Worm (Caenorhabditis elegans) whole organism, late embryonic: ENCODE measurements around the gene R12A1.3.

ENCODE experiments used
- C08G9.2 ChIP-seq: sonication (generic microtip); optimal IDR thresholded peaks from 2 replicates; lab custom pipeline; 2016; ENCODE audit warnings: mild to moderate bottlenecking, missing genetic modification characterization, moderate library complexity, missing compliant biosample characterization
- F13H6.1 ChIP-seq: sonication (generic microtip); optimal IDR thresholded peaks from 2 replicates; lab custom pipeline; 2016; ENCODE audit warnings: missing genetic modification characterization, missing compliant biosample characterization
- K02D7.2 ChIP-seq: sonication (generic microtip); optimal IDR thresholded peaks from 2 replicates; lab custom pipeline; 2017; ENCODE audit warnings: mild to moderate bottlenecking, missing genetic modification characterization, missing compliant biosample characterization
- K09A11.1 ChIP-seq: sonication (generic microtip); optimal IDR thresholded peaks from 2 replicates; lab custom pipeline; 2017; ENCODE audit warnings: antibody characterized with exemption, mild to moderate bottlenecking, missing genetic modification characterization, missing compliant biosample characterization; ENCODE audit not compliant: insufficient read depth
- Y22D7AL.16 ChIP-seq: sonication (generic microtip); optimal IDR thresholded peaks from 2 replicates; lab custom pipeline; 2016; ENCODE audit warnings: missing genetic modification characterization, missing compliant biosample characterization
- ama-1 ChIP-seq: fragments of 150-350 bp; optimal IDR thresholded peaks from 2 replicates; lab custom pipeline; 2014
- ceh-14 ChIP-seq: sonication (generic microtip); optimal IDR thresholded peaks from 2 replicates; lab custom pipeline; 2016; ENCODE audit warnings: missing genotype, missing genetic modification characterization, missing compliant biosample characterization
- ceh-18 ChIP-seq: sonication (generic microtip); optimal IDR thresholded peaks from 2 replicates; lab custom pipeline; 2016; ENCODE audit warnings: missing genetic modification characterization, missing compliant biosample characterization
- ceh-2 ChIP-seq: sonication (generic microtip); optimal IDR thresholded peaks from 2 replicates; lab custom pipeline; 2016; ENCODE audit warnings: missing genotype, missing genetic modification characterization, missing compliant biosample characterization
- ceh-22 ChIP-seq: sonication (generic microtip); optimal IDR thresholded peaks from 2 replicates; lab custom pipeline; 2017; ENCODE audit warnings: missing biosample characterization, missing genetic modification characterization
- ceh-24 ChIP-seq: sonication (generic microtip); optimal IDR thresholded peaks from 2 replicates; lab custom pipeline; 2016; ENCODE audit warnings: mild to moderate bottlenecking, missing genetic modification characterization, missing compliant biosample characterization
- ceh-30 ChIP-seq: fragments of 150-350 bp; optimal IDR thresholded peaks from 2 replicates; lab custom pipeline; 2014; ENCODE audit warnings: missing biosample characterization, missing genetic modification characterization
- ceh-31 ChIP-seq: sonication (generic microtip); optimal IDR thresholded peaks from 2 replicates; lab custom pipeline; 2016; ENCODE audit warnings: missing genetic modification characterization, missing compliant biosample characterization
- ceh-34 ChIP-seq: sonication (generic microtip); optimal IDR thresholded peaks from 2 replicates; lab custom pipeline; 2016; ENCODE audit warnings: mild to moderate bottlenecking, missing genetic modification characterization, missing compliant biosample characterization
- ceh-45 ChIP-seq: fragments of 200-800 bp; sonication (Bioruptor generic); IDR thresholded peaks from 2 replicates; pipeline ENCODE4 v1.3.6; 2022; ENCODE audit warnings: missing genetic modification reagents, missing genetic modification characterization, missing compliant biosample characterization
- ceh-48 ChIP-seq: sonication (generic microtip); optimal IDR thresholded peaks from 2 replicates; lab custom pipeline; 2016; ENCODE audit warnings: missing genetic modification characterization, inconsistent platforms, missing compliant biosample characterization
- ceh-6 ChIP-seq: fragments of 200-800 bp; sonication (Bioruptor generic); optimal IDR thresholded peaks from 2 replicates; lab custom pipeline; 2018; ENCODE audit warnings: mild to moderate bottlenecking, missing genetic modification characterization, missing compliant biosample characterization
- ceh-9 ChIP-seq: sonication (generic microtip); optimal IDR thresholded peaks from 2 replicates; lab custom pipeline; 2016; ENCODE audit warnings: mild to moderate bottlenecking, missing genetic modification characterization, inconsistent platforms, missing compliant biosample characterization
- dmd-4 ChIP-seq: sonication (generic microtip); optimal IDR thresholded peaks from 2 replicates; lab custom pipeline; 2016; ENCODE audit warnings: borderline replicate concordance, missing genetic modification characterization, missing compliant biosample characterization
- elt-2 ChIP-seq: sonication (generic microtip); optimal IDR thresholded peaks from 2 replicates; lab custom pipeline; 2016; ENCODE audit warnings: missing genetic modification reagents, missing genetic modification characterization, missing compliant biosample characterization
- fax-1 ChIP-seq: sonication (generic microtip); optimal IDR thresholded peaks from 2 replicates; lab custom pipeline; 2016; ENCODE audit warnings: missing genotype, missing genetic modification characterization, missing compliant biosample characterization
- fkh-10 ChIP-seq: fragments of 150-350 bp; optimal IDR thresholded peaks from 2 replicates; lab custom pipeline; 2014; ENCODE audit warnings: missing biosample characterization, missing genetic modification reagents, missing genetic modification characterization
- fkh-6 ChIP-seq: sonication (generic microtip); optimal IDR thresholded peaks from 2 replicates; lab custom pipeline; 2016; ENCODE audit warnings: missing genetic modification characterization, missing compliant biosample characterization
- hlh-6 ChIP-seq: sonication (generic microtip); optimal IDR thresholded peaks from 2 replicates; lab custom pipeline; 2016; ENCODE audit warnings: missing genotype, missing genetic modification characterization, missing compliant biosample characterization
- hlh-8 ChIP-seq: sonication (generic microtip); optimal IDR thresholded peaks from 2 replicates; lab custom pipeline; 2016; ENCODE audit warnings: missing genotype, missing genetic modification characterization, missing compliant biosample characterization
- lin-11 ChIP-seq: fragments of 200-800 bp; sonication (Bioruptor generic); optimal IDR thresholded peaks from 2 replicates; lab custom pipeline; 2018; ENCODE audit warnings: mild to moderate bottlenecking, missing genetic modification characterization, missing compliant biosample characterization
- madf-2 ChIP-seq: sonication (generic microtip); optimal IDR thresholded peaks from 2 replicates; lab custom pipeline; 2017; ENCODE audit warnings: missing genetic modification characterization, missing compliant biosample characterization
- nfya-1 ChIP-seq: sonication (generic microtip); optimal IDR thresholded peaks from 2 replicates; lab custom pipeline; 2017; ENCODE audit warnings: missing genetic modification characterization, mild to moderate bottlenecking, missing compliant biosample characterization, antibody characterized with exemption, moderate library complexity
- nhr-11 ChIP-seq: fragments of 150-350 bp; optimal IDR thresholded peaks from 2 replicates; lab custom pipeline; 2014; ENCODE audit warnings: missing biosample characterization, missing genetic modification characterization
- nhr-232 ChIP-seq: sonication (generic microtip); optimal IDR thresholded peaks from 2 replicates; lab custom pipeline; 2016; ENCODE audit warnings: missing genetic modification characterization, missing compliant biosample characterization
- npax-4 ChIP-seq: sonication (generic microtip); optimal IDR thresholded peaks from 2 replicates; lab custom pipeline; 2016; ENCODE audit warnings: missing genetic modification characterization, missing compliant biosample characterization
- odd-2 ChIP-seq: sonication (generic microtip); optimal IDR thresholded peaks from 2 replicates; lab custom pipeline; 2017; ENCODE audit warnings: antibody characterized with exemption, mild to moderate bottlenecking, missing genetic modification characterization, missing compliant biosample characterization
- pag-3 ChIP-seq: sonication (generic microtip); optimal IDR thresholded peaks from 2 replicates; lab custom pipeline; 2016; ENCODE audit warnings: missing compliant biosample characterization, missing genetic modification characterization, borderline replicate concordance
- pqm-1 ChIP-seq: sonication (generic microtip); optimal IDR thresholded peaks from 2 replicates; lab custom pipeline; 2016; ENCODE audit warnings: missing genetic modification characterization, missing compliant biosample characterization
- ref-2 ChIP-seq: sonication (generic microtip); optimal IDR thresholded peaks from 2 replicates; lab custom pipeline; 2016; ENCODE audit warnings: missing genetic modification characterization, missing compliant biosample characterization
- rnt-1 ChIP-seq: sonication (generic microtip); optimal IDR thresholded peaks from 2 replicates; lab custom pipeline; 2016; ENCODE audit warnings: missing genetic modification characterization, missing compliant biosample characterization
- sox-2 ChIP-seq: fragments of 200-800 bp; sonication (Bioruptor generic); IDR thresholded peaks from 2 replicates; pipeline ENCODE4 v1.3.6; 2022; ENCODE audit warnings: missing genetic modification reagents, missing genetic modification characterization, missing compliant biosample characterization
- syd-9 ChIP-seq: sonication (generic microtip); optimal IDR thresholded peaks from 2 replicates; lab custom pipeline; 2016; ENCODE audit warnings: mild to moderate bottlenecking, missing genetic modification characterization, moderate library complexity, missing compliant biosample characterization
- tbx-2 ChIP-seq: sonication (generic microtip); optimal IDR thresholded peaks from 2 replicates; lab custom pipeline; 2016; ENCODE audit warnings: missing genetic modification characterization, missing compliant biosample characterization
- tbx-7 ChIP-seq: sonication (generic microtip); optimal IDR thresholded peaks from 2 replicates; lab custom pipeline; 2016; ENCODE audit warnings: missing genotype, missing genetic modification characterization, missing compliant biosample characterization
- ttx-3 ChIP-seq: sonication (generic microtip); optimal IDR thresholded peaks from 2 replicates; lab custom pipeline; 2016; ENCODE audit warnings: missing genetic modification reagents, missing genetic modification characterization, missing compliant biosample characterization
- unc-42 ChIP-seq: sonication (generic microtip); optimal IDR thresholded peaks from 2 replicates; lab custom pipeline; 2016; ENCODE audit warnings: missing genotype, missing genetic modification characterization, missing compliant biosample characterization

R12A1.3 gene

ce11 chrV:1390415-1390814 is 35.2 kb downstream of the R12A1.3 start:
- TF ChIP-seq unc-42 = no peak
- TF ChIP-seq C08G9.2 (tag; lab: Kevin White, UChicago) = no peak
- TF ChIP-seq ceh-30 = no peak

- TF ChIP-seq nhr-11 (no peak), ceh-30 (no peak), elt-2 (tag; lab: Kevin White, UChicago) (no peak), fkh-6 (no peak), K09A11.1 (no peak), fkh-10 (no peak), ceh-2 (tag; lab: Kevin White, UChicago) (no peak), madf-2 (no peak), Y22D7AL.16 (no peak), sox-2 (no peak)
Observed at ce11 chrV:1389838-1390237, 35.8 kb downstream of the R12A1.3 start.

ce11 chrV:1388247-1388646 is 37.3 kb downstream of the R12A1.3 start:
- peak; percentile 33 for TF ChIP-seq elt-2 (tag; lab: Kevin White, UChicago)
- TF ChIP-seq ceh-2 (tag; lab: Kevin White, UChicago) = no peak

DNA sequence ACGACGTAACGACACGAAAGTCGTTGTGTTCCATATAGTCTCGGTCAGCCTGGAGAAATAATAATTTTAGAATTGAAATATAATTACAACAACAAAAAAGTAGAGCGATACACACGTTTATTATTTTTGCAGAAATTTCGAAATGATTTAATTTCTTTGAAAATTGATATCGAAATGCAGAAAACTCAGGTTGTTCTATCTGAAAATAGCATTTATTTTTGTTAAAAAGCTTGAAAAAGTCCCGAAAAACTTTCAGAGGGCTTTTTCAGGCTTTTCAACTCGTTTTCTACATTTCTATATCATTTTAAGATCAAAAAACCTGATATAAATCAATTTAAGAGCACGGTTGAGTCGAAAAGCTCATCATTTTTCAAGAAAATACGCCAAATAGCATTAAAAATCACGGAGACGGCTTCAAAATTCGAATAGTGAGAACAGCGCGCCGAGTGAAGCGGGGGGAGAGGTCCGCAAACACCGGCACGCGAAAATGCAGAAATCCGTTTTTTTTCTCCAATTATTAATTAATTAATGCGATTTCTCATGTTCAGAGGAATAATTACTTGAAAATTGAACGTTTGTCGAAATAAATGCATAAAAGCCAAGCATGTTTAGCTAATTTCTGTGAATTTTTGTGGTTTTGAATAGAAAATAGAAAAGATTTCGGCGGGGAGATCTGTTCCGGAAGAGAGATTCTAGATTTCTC is 42.2 kb downstream of the R12A1.3 start, which contains the start of gene rga-4:
rga-4 (minus strand) TSS at position 51 of the 703 bp plus-strand sequence.
- no peak for TF ChIP-seq pqm-1 (tag; lab: Kevin White, UChicago)
- TF ChIP-seq ceh-48 = no peak
- no peak for TF ChIP-seq lin-11 (tag; lab: Kevin White, UChicago)
- TF ChIP-seq odd-2 = no peak
- TF ChIP-seq F13H6.1 = no peak
- no peak for TF ChIP-seq pag-3 (tag; lab: Kevin White, UChicago)
- no peak for TF ChIP-seq tbx-7 (tag; lab: Kevin White, UChicago)
- no peak for TF ChIP-seq nhr-232
- TF ChIP-seq ceh-22 (tag; lab: Kevin White, UChicago) = no peak
- TF ChIP-seq hlh-6 (tag; lab: Kevin White, UChicago) = no peak
- TF ChIP-seq ceh-34 (tag; lab: Kevin White, UChicago) = no peak
- TF ChIP-seq nfya-1 = peak; percentile 22
- peak; percentile 44 for TF ChIP-seq ttx-3 (tag; lab: Kevin White, UChicago)
- no peak for TF ChIP-seq ceh-6 (GFP tag; lab: Kevin White, UChicago)
- TF ChIP-seq unc-42 = peak; percentile 76
- TF ChIP-seq ceh-24 = no peak
- no peak for TF ChIP-seq ama-1 (lab: Kevin White, UChicago)
- no peak for TF ChIP-seq elt-2 (tag; lab: Kevin White, UChicago)
- no peak for TF ChIP-seq madf-2
- TF ChIP-seq ceh-9 (tag; lab: Kevin White, UChicago) = no peak
- peak; percentile 72 for TF ChIP-seq ceh-14 (tag; lab: Kevin White, UChicago)
- no peak for TF ChIP-seq Y22D7AL.16
- TF ChIP-seq ceh-31 = no peak
- TF ChIP-seq ceh-18 (tag; lab: Kevin White, UChicago) = no peak
- no peak for TF ChIP-seq tbx-2 (tag; lab: Kevin White, UChicago)
- no peak for TF ChIP-seq rnt-1 (tag; lab: Kevin White, UChicago)
- no peak for TF ChIP-seq dmd-4
- TF ChIP-seq npax-4 (tag; lab: Kevin White, UChicago) = no peak
- no peak for TF ChIP-seq ref-2 (tag; lab: Kevin White, UChicago)
- no peak for TF ChIP-seq hlh-8 (tag; lab: Kevin White, UChicago)
- TF ChIP-seq fkh-6 = no peak
- no peak for TF ChIP-seq syd-9 (tag; lab: Kevin White, UChicago)
- no peak for TF ChIP-seq fax-1
- no peak for TF ChIP-seq K02D7.2 (tag; lab: Kevin White, UChicago)
- TF ChIP-seq ceh-45 (GFP tag; lab: Robert Waterston, UW) = no peak
